Worm (Caenorhabditis elegans): ENCODE results near the gene F32H5.1.

Gene F32H5.1

ce11 chrV:13338037-13338436 is 19.8 kb downstream of the F32H5.1 start:
- TF ChIP-seq nhr-179 (tag; optimal IDR thresholded peaks at IDR 0.05) (no peak), lin-26 (GFP tag; IDR thresholded peaks at IDR 0.05) (no peak), ztf-26 (tag; optimal IDR thresholded peaks at IDR 0.05) (no peak), repo-1 (tag; optimal IDR thresholded peaks at IDR 0.05) (no peak), unc-130 (GFP tag; optimal IDR thresholded peaks at IDR 0.05) (no peak), madf-10 (tag; optimal IDR thresholded peaks at IDR 0.05) (no peak), zim-3 (tag; optimal IDR thresholded peaks at IDR 0.05) (no peak), ama-1 (optimal IDR thresholded peaks at IDR 0.05) (no peak), ama-1 (GFP tag; optimal IDR thresholded peaks at IDR 0.05) (no peak), F49E8.2 (tag; optimal IDR thresholded peaks at IDR 0.05; ENCODE audit: insufficient read depth) (no peak), Y67H2A.10 (GFP tag; conservative IDR thresholded peaks at IDR 0.05) (no peak), ZK185.1 (tag; optimal IDR thresholded peaks at IDR 0.05; ENCODE audit: poor library complexity, severe bottlenecking) (no peak), gei-17 (GFP tag; optimal IDR thresholded peaks at IDR 0.05) (no peak)

ce11 chrV:13335883-13336419 is 21.9 kb downstream of the F32H5.1 start, which contains the start of gene C50B6.9:
Gene C50B6.9, plus strand, starts transcription at chrV:13336369.
- TF ChIP-seq B0261.1 (tag; optimal IDR thresholded peaks at IDR 0.05) (no peak), lin-26 (GFP tag; IDR thresholded peaks at IDR 0.05) (no peak), hmg-1.2 (GFP tag; IDR thresholded peaks at IDR 0.05) (no peak; the same call in 1 of the 2 replicates), zim-3 (tag; optimal IDR thresholded peaks at IDR 0.05) (no peak), F22D6.2 (tag; optimal IDR thresholded peaks at IDR 0.05) (no peak)

- TF ChIP-seq snpc-1.1 (tag; optimal IDR thresholded peaks at IDR 0.05; ENCODE audit: insufficient read depth) (no peak), nhr-120 (GFP tag; IDR thresholded peaks at IDR 0.05) (no peak)
These were observed 23.4 kb downstream of the F32H5.1 start for ce11 chrV:13334447-13334846.

ce11 chrV:13333386-13334180 is 24.3 kb downstream of the F32H5.1 start, which contains the start of gene nhr-168:
Gene nhr-168, minus strand, starts transcription at chrV:13333871.
- TF ChIP-seq cebp-1 (GFP tag; IDR thresholded peaks at IDR 0.05) (no peak), cebp-1 (tag; optimal IDR thresholded peaks at IDR 0.05) (no peak), nfya-2 (GFP tag; IDR thresholded peaks at IDR 0.05) (no peak), lir-1 (GFP tag; conservative IDR thresholded peaks at IDR 0.05) (no peak), nhr-80 (tag; optimal IDR thresholded peaks at IDR 0.05) (peak; percentile 62), zim-3 (tag; optimal IDR thresholded peaks at IDR 0.05) (no peak), rcor-1 (GFP tag; IDR thresholded peaks at IDR 0.05) (no peak), nfya-1 (tag; optimal IDR thresholded peaks at IDR 0.05; ENCODE audit: borderline replicate concordance, insufficient read depth) (no peak)

ce11 chrV:13330919-13331318 is 26.9 kb downstream of the F32H5.1 start, which contains the start of gene nhr-129:
Gene nhr-129, minus strand, starts transcription at chrV:13331019.
- TF ChIP-seq pha-4 (tag; optimal IDR thresholded peaks at IDR 0.05) (no peak), T26A5.8 (tag; optimal IDR thresholded peaks at IDR 0.05) (no peak), K12H6.12 (tag; optimal IDR thresholded peaks at IDR 0.05) (no peak), Y67H2A.10 (GFP tag; conservative IDR thresholded peaks at IDR 0.05) (no peak), C17E4.6 (GFP tag; IDR thresholded peaks at IDR 0.05) (no peak), egl-44 (GFP tag; IDR thresholded peaks at IDR 0.05) (no peak), tlf-1 (GFP tag; optimal IDR thresholded peaks at IDR 0.05) (no peak), mel-28 (tag; optimal IDR thresholded peaks at IDR 0.05; ENCODE audit: borderline replicate concordance) (no peak)
